Fruit fly (Drosophila melanogaster) whole organism, embryonic: Measurements from ENCODE around the gene plum.

Experiments
- CG10147 ChIP-seq: fragments of 200-800 bp; sonication (Bioruptor generic); optimal IDR thresholded peaks from 2 replicates; lab custom pipeline; 2019; ENCODE audit warnings: missing biosample characterization, mild to moderate bottlenecking, missing genetic modification characterization, moderate library complexity
- CG1024 ChIP-seq: fragments of 200-800 bp; sonication (Bioruptor generic); IDR thresholded peaks from 2 replicates; pipeline ENCODE4 v1.3.6; 2022; ENCODE audit warnings: missing biosample characterization, missing genetic modification characterization
- CG10267 ChIP-seq: fragments of 200-800 bp; sonication (Bioruptor generic); optimal IDR thresholded peaks from 2 replicates; lab custom pipeline; 2018; ENCODE audit warnings: missing biosample characterization, mild to moderate bottlenecking, missing genetic modification characterization, moderate library complexity
- CG11085 ChIP-seq: fragments of 200-800 bp; sonication (Bioruptor generic); IDR thresholded peaks from 2 replicates; pipeline ENCODE4 v1.3.6; 2022; ENCODE audit warnings: missing biosample characterization, missing genetic modification characterization
- CG11504 ChIP-seq: fragments of 200-800 bp; sonication (Bioruptor generic); optimal IDR thresholded peaks from 3 replicates; lab custom pipeline; 2019; ENCODE audit warnings: missing biosample characterization, mild to moderate bottlenecking, missing genetic modification characterization, moderate library complexity
- CG12744 ChIP-seq: fragments of 200-800 bp; sonication (Bioruptor generic); optimal IDR thresholded peaks from 2 replicates; lab custom pipeline; 2016; ENCODE audit warnings: missing biosample characterization, missing genetic modification characterization
- CG13296 ChIP-seq: fragments of 200-800 bp; sonication (Bioruptor generic); optimal IDR thresholded peaks from 3 replicates; lab custom pipeline; 2018; ENCODE audit warnings: missing biosample characterization, mild to moderate bottlenecking, missing genetic modification characterization
- CG13424 ChIP-seq: fragments of 200-800 bp; sonication (Bioruptor generic); optimal IDR thresholded peaks from 2 replicates; lab custom pipeline; 2019; ENCODE audit warnings: missing biosample characterization, mild to moderate bottlenecking, missing genetic modification characterization, moderate library complexity
- CG13624 ChIP-seq: fragments of 200-800 bp; sonication (Bioruptor generic); optimal IDR thresholded peaks from 2 replicates; lab custom pipeline; 2016; ENCODE audit warnings: missing biosample characterization, missing genetic modification characterization
- CG13775 ChIP-seq: fragments of 200-800 bp; sonication (Bioruptor generic); optimal IDR thresholded peaks from 3 replicates; lab custom pipeline; 2017; ENCODE audit warnings: missing biosample characterization, mild to moderate bottlenecking, missing genetic modification characterization
- CG13894 ChIP-seq: fragments of 200-800 bp; sonication (Bioruptor generic); optimal IDR thresholded peaks from 3 replicates; lab custom pipeline; 2018; ENCODE audit warnings: missing biosample characterization, mild to moderate bottlenecking, missing genetic modification characterization, moderate library complexity
- CG14050 ChIP-seq: fragments of 200-800 bp; sonication (Bioruptor generic); IDR thresholded peaks from 3 replicates; pipeline ENCODE4 v1.3.6; 2022; ENCODE audit warnings: missing biosample characterization, missing genetic modification characterization
- CG1647 ChIP-seq: fragments of 200-800 bp; sonication (Bioruptor generic); optimal IDR thresholded peaks from 3 replicates; lab custom pipeline; 2016; ENCODE audit warnings: missing biosample characterization, missing genetic modification characterization
- CG17385 ChIP-seq: fragments of 200-800 bp; sonication (Bioruptor generic); optimal IDR thresholded peaks from 3 replicates; lab custom pipeline; 2018; ENCODE audit warnings: missing biosample characterization, mild to moderate bottlenecking, missing genetic modification characterization
- CG17568 ChIP-seq: fragments of 200-800 bp; sonication (Bioruptor generic); optimal IDR thresholded peaks from 2 replicates; lab custom pipeline; 2018; ENCODE audit warnings: missing biosample characterization, mild to moderate bottlenecking, missing genetic modification characterization, moderate library complexity
- CG2129 ChIP-seq: fragments of 200-800 bp; sonication (Bioruptor generic); IDR thresholded peaks from 2 replicates; pipeline ENCODE4 v1.3.6; 2022; ENCODE audit warnings: missing biosample characterization, missing genetic modification characterization; ENCODE audit not compliant: partially characterized antibody
- CG3065 ChIP-seq: fragments of 200-800 bp; sonication (Bioruptor generic); optimal IDR thresholded peaks from 2 replicates; lab custom pipeline; 2016; ENCODE audit warnings: missing biosample characterization, missing genetic modification characterization
- CG32767 ChIP-seq: fragments of 200-800 bp; sonication (Bioruptor generic); IDR thresholded peaks from 2 replicates; pipeline ENCODE4 v1.3.6; 2022; ENCODE audit warnings: missing biosample characterization, missing genetic modification characterization
- CG4820 ChIP-seq: fragments of 200-800 bp; sonication (Bioruptor generic); optimal IDR thresholded peaks from 3 replicates; lab custom pipeline; 2016; ENCODE audit warnings: missing biosample characterization, missing genetic modification characterization
- CG6689 ChIP-seq: fragments of 200-800 bp; sonication (Bioruptor generic); IDR thresholded peaks from 2 replicates; pipeline ENCODE4 v1.3.6; 2022; ENCODE audit warnings: missing biosample characterization, missing genetic modification characterization
- CG7745 ChIP-seq: fragments of 200-800 bp; sonication (Bioruptor generic); optimal IDR thresholded peaks from 2 replicates; lab custom pipeline; 2018; ENCODE audit warnings: missing biosample characterization, mild to moderate bottlenecking, missing genetic modification characterization, moderate library complexity
- CG9437 ChIP-seq: fragments of 200-800 bp; sonication (Bioruptor generic); optimal IDR thresholded peaks from 2 replicates; lab custom pipeline; 2018; ENCODE audit warnings: missing biosample characterization, mild to moderate bottlenecking, missing genetic modification characterization
- CG9609 ChIP-seq: fragments of 200-800 bp; sonication (Bioruptor generic); optimal IDR thresholded peaks from 3 replicates; lab custom pipeline; 2016; ENCODE audit warnings: missing biosample characterization, missing genetic modification characterization
- CkIIα-i1 ChIP-seq: fragments of 200-800 bp; sonication (Bioruptor generic); IDR thresholded peaks from 2 replicates; pipeline ENCODE4 v1.3.6; 2022; ENCODE audit warnings: missing biosample characterization, missing genetic modification characterization
- Dp ChIP-seq: fragments of 200-800 bp; sonication (Bioruptor generic); optimal IDR thresholded peaks from 2 replicates; lab custom pipeline; 2018; ENCODE audit warnings: missing biosample characterization, mild to moderate bottlenecking, missing genetic modification characterization, moderate library complexity
- Drgx ChIP-seq: fragments of 200-800 bp; sonication (Bioruptor generic); IDR thresholded peaks from 2 replicates; pipeline ENCODE4 v1.3.6; 2022; ENCODE audit warnings: missing biosample characterization, missing genetic modification characterization
- GATAe ChIP-seq: fragments of 200-800 bp; sonication (Bioruptor generic); conservative IDR thresholded peaks from 2 replicates; pipeline ENCODE4 v1.3.6; 2022; ENCODE audit warnings: missing biosample characterization, missing genetic modification characterization
- H2.0 ChIP-seq: fragments of 200-800 bp; sonication (Bioruptor generic); IDR thresholded peaks from 2 replicates; pipeline ENCODE4 v1.3.6; 2022; ENCODE audit warnings: missing biosample characterization, missing genetic modification characterization
- HLHmδ ChIP-seq: fragments of 200-800 bp; sonication (Bioruptor generic); optimal IDR thresholded peaks from 2 replicates; lab custom pipeline; 2018; ENCODE audit warnings: missing biosample characterization, mild to moderate bottlenecking, missing genetic modification characterization, moderate library complexity
- Hr51 ChIP-seq, 2 experiments: fragments of 200-800 bp; sonication (Bioruptor generic); optimal IDR thresholded peaks; 2 replicates in 1 of 2; 3 replicates in 1 of 2; lab custom pipeline; 2016 to 2018; ENCODE audit warnings: missing biosample characterization in 2 of 2, missing genetic modification characterization in 2 of 2, mild to moderate bottlenecking in 1 of 2, moderate library complexity in 1 of 2
- Max ChIP-seq: fragments of 200-800 bp; sonication (Bioruptor generic); optimal IDR thresholded peaks from 2 replicates; lab custom pipeline; 2016; ENCODE audit warnings: missing biosample characterization, mild to moderate bottlenecking, missing genetic modification characterization
- NC2β ChIP-seq: fragments of 200-800 bp; sonication (Bioruptor generic); optimal IDR thresholded peaks from 2 replicates; lab custom pipeline; 2016; ENCODE audit warnings: missing biosample characterization, missing genetic modification characterization
- NK7.1 ChIP-seq: fragments of 200-800 bp; sonication (Bioruptor generic); optimal IDR thresholded peaks from 3 replicates; lab custom pipeline; 2016; ENCODE audit warnings: missing biosample characterization, missing genetic modification characterization
- Oaz ChIP-seq: fragments of 200-800 bp; sonication (Bioruptor generic); IDR thresholded peaks from 2 replicates; pipeline ENCODE4 v1.3.6; 2022; ENCODE audit warnings: missing biosample characterization, missing genetic modification characterization
- Rfx ChIP-seq: fragments of 200-800 bp; sonication (Bioruptor generic); IDR thresholded peaks from 2 replicates; pipeline ENCODE4 v1.3.6; 2022; ENCODE audit warnings: missing biosample characterization, missing genetic modification characterization
- Sin3A ChIP-seq: fragments of >200 bp; optimal IDR thresholded peaks from 2 replicates; lab custom pipeline; 2018
- ab ChIP-seq: fragments of 200-800 bp; sonication (Bioruptor generic); optimal IDR thresholded peaks from 2 replicates; lab custom pipeline; 2016; ENCODE audit warnings: missing biosample characterization, missing genetic modification characterization
- ac ChIP-seq: fragments of 200-800 bp; sonication (Bioruptor generic); optimal IDR thresholded peaks from 3 replicates; lab custom pipeline; 2017; ENCODE audit warnings: missing biosample characterization, mild to moderate bottlenecking, missing genetic modification characterization
- corto ChIP-seq: fragments of 200-800 bp; sonication (Bioruptor generic); optimal IDR thresholded peaks from 2 replicates; lab custom pipeline; 2016; ENCODE audit warnings: missing biosample characterization, mild to moderate bottlenecking, missing genetic modification characterization, moderate library complexity
- fd102C ChIP-seq: fragments of 200-800 bp; sonication (Bioruptor generic); optimal IDR thresholded peaks from 2 replicates; lab custom pipeline; 2018; ENCODE audit warnings: missing biosample characterization, mild to moderate bottlenecking, missing genetic modification characterization, moderate library complexity
- gem ChIP-seq: fragments of 200-800 bp; sonication (Bioruptor generic); optimal IDR thresholded peaks from 2 replicates; lab custom pipeline; 2019; ENCODE audit warnings: missing biosample characterization, mild to moderate bottlenecking, missing genetic modification characterization, moderate library complexity
- grau ChIP-seq: fragments of 200-800 bp; optimal IDR thresholded peaks from 3 replicates; lab custom pipeline; 2019; ENCODE audit warnings: missing biosample characterization, mild to moderate bottlenecking, missing genetic modification characterization, moderate library complexity
- maf-S ChIP-seq: fragments of 200-800 bp; sonication (Bioruptor generic); optimal IDR thresholded peaks from 2 replicates; lab custom pipeline; 2016; ENCODE audit warnings: missing biosample characterization, missing genetic modification characterization
- mam ChIP-seq: fragments of 200-800 bp; sonication (Bioruptor generic); optimal IDR thresholded peaks from 3 replicates; lab custom pipeline; 2016; ENCODE audit warnings: missing biosample characterization, missing genetic modification characterization
- nom ChIP-seq: fragments of 200-800 bp; sonication (Bioruptor generic); optimal IDR thresholded peaks from 2 replicates; lab custom pipeline; 2017; ENCODE audit warnings: missing biosample characterization, missing genetic modification characterization, mild to moderate bottlenecking, moderate library complexity, missing genetic modification reagents
- sens-2 ChIP-seq: fragments of 200-800 bp; sonication (Bioruptor generic); IDR thresholded peaks from 2 replicates; pipeline ENCODE4 v1.3.6; 2022; ENCODE audit warnings: missing biosample characterization, missing genetic modification characterization
- slou ChIP-seq: fragments of 200-800 bp; sonication (Bioruptor generic); optimal IDR thresholded peaks from 3 replicates; lab custom pipeline; 2016; ENCODE audit warnings: missing biosample characterization, missing genetic modification characterization
- slp2 ChIP-seq: fragments of 200-800 bp; sonication (Bioruptor generic); optimal IDR thresholded peaks from 2 replicates; lab custom pipeline; 2016; ENCODE audit warnings: missing biosample characterization, missing genetic modification characterization
- ssp ChIP-seq: fragments of 200-800 bp; sonication (Bioruptor generic); IDR thresholded peaks from 2 replicates; pipeline ENCODE4 v1.3.6; 2022; ENCODE audit warnings: missing biosample characterization, missing genetic modification characterization
- tgo ChIP-seq: fragments of 200-800 bp; sonication (Bioruptor generic); IDR thresholded peaks from 3 replicates; pipeline ENCODE4 v1.3.6; 2022; ENCODE audit warnings: missing biosample characterization, missing genetic modification characterization
- vfl ChIP-seq: fragments of 200-800 bp; sonication (Bioruptor generic); optimal IDR thresholded peaks from 2 replicates; lab custom pipeline; 2016; ENCODE audit warnings: missing biosample characterization, missing genetic modification characterization
- wek ChIP-seq: fragments of 200-800 bp; sonication (Bioruptor generic); optimal IDR thresholded peaks from 3 replicates; lab custom pipeline; 2018; ENCODE audit warnings: missing biosample characterization, mild to moderate bottlenecking, missing genetic modification characterization, moderate library complexity

Gene plum

DNA sequence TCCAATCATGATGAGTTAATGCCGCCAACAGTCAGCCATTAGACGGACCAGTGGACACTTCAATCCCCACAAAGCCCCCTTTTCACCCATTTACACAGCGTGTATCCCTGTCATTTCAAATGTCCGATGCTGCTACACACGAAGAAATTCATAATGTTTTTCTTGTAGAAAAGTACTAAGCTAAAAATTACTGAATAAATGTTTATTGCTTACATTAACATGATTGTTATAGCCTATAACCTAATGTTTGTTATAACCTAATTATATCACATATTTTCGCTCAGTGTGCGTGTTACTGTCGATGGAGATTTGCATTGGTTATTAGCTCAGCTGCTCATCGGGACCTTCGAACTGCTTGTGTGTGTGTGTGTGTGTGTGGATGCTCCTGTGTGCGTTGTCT lies 98.5 kb downstream of the plum start (continued):
- no peak for TF ChIP-seq slou (GFP tag; lab: Kevin White, UChicago)
- TF ChIP-seq ab, result no peak
- TF ChIP-seq CG2129 (GFP tag; lab: Robert Waterston, UW), result no peak
- TF ChIP-seq CG11504 (tag; lab: Kevin White, UChicago), result peak; percentile 71
- peak in 1 of 2 experiments; percentile 68 for TF ChIP-seq Hr51 (GFP tag; optimal IDR thresholded peaks at IDR 0.05; lab: Kevin White, UChicago)
- peak; percentile 70 for TF ChIP-seq gem (tag; lab: Kevin White, UChicago)
- peak; percentile 13 for TF ChIP-seq CG10267 (tag; lab: Kevin White, UChicago)
- TF ChIP-seq CkIIα-i1 (GFP tag; lab: Robert Waterston, UW), result no peak
- no peak for TF ChIP-seq CG13296
- TF ChIP-seq CG10147, result no peak
- TF ChIP-seq Oaz, result no peak
- no peak for TF ChIP-seq HLHmδ (GFP tag; lab: Kevin White, UChicago)
- peak; percentile 56 for TF ChIP-seq ssp
- no peak for TF ChIP-seq NK7.1 (GFP tag; lab: Kevin White, UChicago)
- TF ChIP-seq CG1647, result no peak
- TF ChIP-seq CG12744, result no peak
- no peak for TF ChIP-seq corto (GFP tag; lab: Kevin White, UChicago)
- TF ChIP-seq GATAe (GFP tag; lab: Robert Waterston, UW), result no peak
- peak; percentile 22 for TF ChIP-seq CG13624
- TF ChIP-seq vfl, result no peak
- TF ChIP-seq wek, result no peak
- no peak for TF ChIP-seq CG32767 (GFP tag; lab: Robert Waterston, UW)
- no peak for TF ChIP-seq CG11085 (GFP tag; lab: Robert Waterston, UW)
- no peak for TF ChIP-seq Max (GFP tag; lab: Kevin White, UChicago)
- peak; percentile 2 for TF ChIP-seq CG9437
- no peak for TF ChIP-seq CG3065 (GFP tag; lab: Kevin White, UChicago)
- peak; percentile 39; the same call in 1 of the 2 replicates for TF ChIP-seq CG1024
- peak; percentile 50 for TF ChIP-seq CG6689
- TF ChIP-seq CG17568, result no peak
- no peak for TF ChIP-seq CG13894
- TF ChIP-seq CG13775 (GFP tag; lab: Kevin White, UChicago), result peak; percentile 13
- no peak for TF ChIP-seq maf-S (GFP tag; lab: Kevin White, UChicago)
- no peak for TF ChIP-seq Dp (GFP tag; lab: Kevin White, UChicago)
- peak; percentile 2 for TF ChIP-seq mam (GFP tag; lab: Kevin White, UChicago)
- peak; percentile 28 for TF ChIP-seq CG9609 (GFP tag; lab: Kevin White, UChicago)
- peak; percentile 54 for TF ChIP-seq tgo (GFP tag; lab: Robert Waterston, UW)
- TF ChIP-seq CG4820 (GFP tag; lab: Kevin White, UChicago), result no peak
- TF ChIP-seq sens-2, result peak; percentile 68; the same call in 1 of the 2 replicates
- TF ChIP-seq slp2 (GFP tag; lab: Kevin White, UChicago), result peak; percentile 41
- peak; percentile 71; the same call in 1 of the 2 replicates for TF ChIP-seq Drgx (GFP tag; lab: Robert Waterston, UW)
- TF ChIP-seq CG17385 (GFP tag; lab: Kevin White, UChicago), result peak; percentile 19
- no peak for TF ChIP-seq CG7745
- TF ChIP-seq H2.0 (GFP tag; lab: Robert Waterston, UW), result 0 out of 2 replicates have a peak, but pooled peaks have one; percentile 18
- TF ChIP-seq ac (GFP tag; lab: Kevin White, UChicago), result no peak
- TF ChIP-seq grau (tag; lab: Kevin White, UChicago), result peak; percentile 38
- TF ChIP-seq CG14050 (GFP tag; lab: Robert Waterston, UW), result no peak; the same call in 2 of the 3 replicates
- TF ChIP-seq fd102C (GFP tag; lab: Kevin White, UChicago), result no peak
- no peak for TF ChIP-seq nom (GFP tag; lab: Kevin White, UChicago)
- TF ChIP-seq NC2β (GFP tag; lab: Kevin White, UChicago), result no peak
- peak; percentile 24 for TF ChIP-seq CG13424 (tag; lab: Kevin White, UChicago)
- TF ChIP-seq Sin3A (lab: Kevin White, UChicago), result no peak
- TF ChIP-seq Rfx (GFP tag; lab: Robert Waterston, UW), result no peak; the same call in 1 of the 2 replicates
